Worm (Caenorhabditis elegans) whole organism, L1 larva: ENCODE results near the gene zipt-16.
A peak's percentile ranks its signal among the peaks of the same experiment; 100 is the strongest.

Source experiments
- C16A3.4 ChIP-seq: fragments of 150-350 bp; optimal IDR thresholded peaks from 2 replicates; lab custom pipeline; 2014; ENCODE audit warnings: missing biosample characterization, missing genetic modification characterization
- C34B4.2 ChIP-seq: sonication (generic microtip); optimal IDR thresholded peaks from 2 replicates; lab custom pipeline; 2017; ENCODE audit warnings: mild to moderate bottlenecking, missing genetic modification characterization, missing compliant biosample characterization
- aha-1 ChIP-seq: fragments of 150-350 bp; optimal IDR thresholded peaks from 2 replicates; lab custom pipeline; 2014; ENCODE audit warnings: missing biosample characterization, missing genetic modification characterization
- ama-1 ChIP-seq: fragments of 150-350 bp; optimal IDR thresholded peaks from 2 replicates; lab custom pipeline; 2014
- blmp-1 ChIP-seq: fragments of 150-350 bp; optimal IDR thresholded peaks from 2 replicates; lab custom pipeline; 2014; ENCODE audit warnings: missing biosample characterization, missing genetic modification characterization
- ceh-63 ChIP-seq: fragments of 200-800 bp; sonication (Bioruptor generic); optimal IDR thresholded peaks from 2 replicates; lab custom pipeline; 2018; ENCODE audit warnings: mild to moderate bottlenecking, missing genetic modification characterization, missing compliant biosample characterization
- ceh-8 ChIP-seq: fragments of 200-800 bp; sonication (Bioruptor generic); optimal IDR thresholded peaks from 2 replicates; lab custom pipeline; 2018; ENCODE audit warnings: mild to moderate bottlenecking, missing genetic modification characterization, moderate library complexity, missing compliant biosample characterization
- ceh-82 ChIP-seq, 3 experiments: fragments of 150-350 bp in 1 of 3; sonication (generic microtip) in 2 of 3; optimal IDR thresholded peaks; 2 replicates each; lab custom pipeline; 2014 to 2017; ENCODE audit warnings: missing biosample characterization in 3 of 3, missing genetic modification characterization in 3 of 3
- ceh-88 ChIP-seq: fragments of 200-800 bp; sonication (Bioruptor generic); IDR thresholded peaks from 2 replicates; pipeline ENCODE4 v1.3.6; 2022; ENCODE audit warnings: missing genetic modification characterization, missing compliant biosample characterization
- ces-1 ChIP-seq: fragments of 150-350 bp; optimal IDR thresholded peaks from 2 replicates; lab custom pipeline; 2014; ENCODE audit warnings: missing biosample characterization, missing genetic modification reagents, missing genetic modification characterization
- dpl-1 ChIP-seq, 3 experiments: fragments of 150-350 bp in 2 of 3; sonication (generic microtip) in 1 of 3; optimal IDR thresholded peaks; 2 replicates each; lab custom pipeline; 2014 to 2017; ENCODE audit warnings: missing biosample characterization in 3 of 3, missing genetic modification characterization in 3 of 3, missing genetic modification reagents in 3 of 3
- dsc-1 ChIP-seq: sonication (generic microtip); optimal IDR thresholded peaks from 2 replicates; lab custom pipeline; 2016; ENCODE audit warnings: mild to moderate bottlenecking, missing genetic modification characterization, missing compliant biosample characterization
- efl-3 ChIP-seq: fragments of 200-800 bp; sonication (Bioruptor generic); optimal IDR thresholded peaks from 2 replicates; lab custom pipeline; 2018; ENCODE audit warnings: mild to moderate bottlenecking, missing genetic modification characterization, missing compliant biosample characterization
- egl-13 ChIP-seq: sonication (generic microtip); optimal IDR thresholded peaks from 2 replicates; lab custom pipeline; 2016; ENCODE audit warnings: missing genotype, missing genetic modification reagents, missing genetic modification characterization, missing compliant biosample characterization
- fkh-10 ChIP-seq: sonication (generic microtip); optimal IDR thresholded peaks from 2 replicates; lab custom pipeline; 2017; ENCODE audit warnings: missing biosample characterization, missing genetic modification reagents, missing genetic modification characterization
- fkh-4 ChIP-seq: sonication (generic microtip); optimal IDR thresholded peaks from 2 replicates; lab custom pipeline; 2016; ENCODE audit warnings: missing compliant biosample characterization, missing genetic modification characterization, borderline replicate concordance
- fos-1 ChIP-seq: fragments of 150-350 bp; optimal IDR thresholded peaks from 2 replicates; lab custom pipeline; 2014; ENCODE audit warnings: missing biosample characterization, missing genetic modification characterization
- grh-1 ChIP-seq: fragments of 200-800 bp; sonication (Bioruptor generic); IDR thresholded peaks from 2 replicates; pipeline ENCODE4 v1.3.6; 2022; ENCODE audit warnings: missing genetic modification reagents, missing genetic modification characterization, missing compliant biosample characterization
- hlh-4 ChIP-seq: sonication (generic microtip); optimal IDR thresholded peaks from 2 replicates; lab custom pipeline; 2016; ENCODE audit warnings: mild to moderate bottlenecking, missing genetic modification characterization, missing compliant biosample characterization
- isw-1 ChIP-seq: fragments of 200-800 bp; sonication (Bioruptor generic); IDR thresholded peaks from 2 replicates; pipeline ENCODE4 v1.3.6; 2022; ENCODE audit warnings: missing genetic modification characterization, missing compliant biosample characterization
- lin-13 ChIP-seq: fragments of 150-350 bp; optimal IDR thresholded peaks from 2 replicates; lab custom pipeline; 2014; ENCODE audit warnings: missing biosample characterization, missing genetic modification reagents, missing genetic modification characterization
- lin-14 ChIP-seq: fragments of 200-800 bp; sonication (Bioruptor generic); optimal IDR thresholded peaks from 2 replicates; lab custom pipeline; 2018; ENCODE audit warnings: mild to moderate bottlenecking, missing genetic modification characterization, moderate library complexity, missing compliant biosample characterization
- lin-35 ChIP-seq, 2 experiments: fragments of 150-350 bp; optimal IDR thresholded peaks; 2 replicates each; lab custom pipeline; 2014; ENCODE audit warnings: missing biosample characterization in 2 of 2, missing genetic modification characterization in 2 of 2, missing genetic modification reagents in 2 of 2
- mab-9 ChIP-seq: fragments of 200-800 bp; sonication (Bioruptor generic); IDR thresholded peaks from 2 replicates; pipeline ENCODE4 v1.3.6; 2022; ENCODE audit warnings: missing genetic modification reagents, missing genetic modification characterization, missing compliant biosample characterization
- mep-1 ChIP-seq: fragments of 150-350 bp; optimal IDR thresholded peaks from 2 replicates; lab custom pipeline; 2014; ENCODE audit warnings: missing biosample characterization, missing genetic modification characterization
- nhr-237 ChIP-seq: fragments of 150-350 bp; optimal IDR thresholded peaks from 2 replicates; lab custom pipeline; 2014; ENCODE audit warnings: missing biosample characterization, missing genetic modification characterization
- nhr-28 ChIP-seq: fragments of 150-350 bp; optimal IDR thresholded peaks from 2 replicates; lab custom pipeline; 2014; ENCODE audit warnings: missing biosample characterization, missing genetic modification characterization
- nhr-47 ChIP-seq: sonication (generic microtip); optimal IDR thresholded peaks from 2 replicates; lab custom pipeline; 2016; ENCODE audit warnings: mild to moderate bottlenecking, missing genetic modification characterization, moderate library complexity, missing compliant biosample characterization
- nhr-71 ChIP-seq: sonication (generic microtip); optimal IDR thresholded peaks from 2 replicates; lab custom pipeline; 2016; ENCODE audit warnings: mild to moderate bottlenecking, missing genetic modification characterization, moderate library complexity, missing compliant biosample characterization
- pag-3 ChIP-seq: sonication (generic microtip); optimal IDR thresholded peaks from 2 replicates; lab custom pipeline; 2017; ENCODE audit warnings: missing genetic modification characterization, mild to moderate bottlenecking, missing compliant biosample characterization, antibody characterized with exemption, borderline replicate concordance; ENCODE audit not compliant: insufficient read depth
- snpc-4 ChIP-seq: fragments of 150-350 bp; optimal IDR thresholded peaks from 2 replicates; lab custom pipeline; 2014; ENCODE audit warnings: missing biosample characterization, missing genetic modification characterization
- sptf-1 ChIP-seq: fragments of 150-350 bp; optimal IDR thresholded peaks from 2 replicates; lab custom pipeline; 2014; ENCODE audit warnings: missing biosample characterization, missing genetic modification characterization
- swsn-7 ChIP-seq: sonication (generic microtip); optimal IDR thresholded peaks from 2 replicates; lab custom pipeline; 2016; ENCODE audit warnings: missing genetic modification characterization, missing compliant biosample characterization
- tbx-2 ChIP-seq: sonication (generic microtip); optimal IDR thresholded peaks from 2 replicates; lab custom pipeline; 2016; ENCODE audit warnings: missing genetic modification characterization, missing compliant biosample characterization
- unc-30 ChIP-seq: sonication (generic microtip); optimal IDR thresholded peaks from 2 replicates; lab custom pipeline; 2017; ENCODE audit warnings: missing biosample characterization, missing genetic modification characterization
- unc-62 ChIP-seq: fragments of 150-350 bp; optimal IDR thresholded peaks from 2 replicates; lab custom pipeline; 2014; ENCODE audit warnings: missing biosample characterization, missing genetic modification reagents, missing genetic modification characterization
- unc-86 ChIP-seq: sonication (generic microtip); optimal IDR thresholded peaks from 2 replicates; lab custom pipeline; 2016; ENCODE audit warnings: missing genetic modification characterization, missing compliant biosample characterization
- unc-98 ChIP-seq: fragments of 200-800 bp; sonication (Bioruptor generic); IDR thresholded peaks from 2 replicates; pipeline ENCODE4 v1.3.6; 2022; ENCODE audit warnings: missing genetic modification characterization, missing compliant biosample characterization
- xbp-1 ChIP-seq: sonication (generic microtip); optimal IDR thresholded peaks from 2 replicates; lab custom pipeline; 2016; ENCODE audit warnings: missing genetic modification characterization, missing compliant biosample characterization
- ztf-11 ChIP-seq, 2 experiments: sonication (generic microtip); optimal IDR thresholded peaks; 2 replicates each; lab custom pipeline; 2016 to 2017; ENCODE audit warnings: missing genetic modification characterization in 2 of 2, missing biosample characterization in 1 of 2, missing compliant biosample characterization in 1 of 2

zipt-16 gene

ce11 chrV:11443503-11443902 lies 19.3 kb upstream of the zipt-16 start, which contains the start of gene F57B7.2:
Gene F57B7.2, minus strand, starts transcription at chrV:11443603.
- TF ChIP-seq fos-1 (tag; lab: Kevin White, UChicago) (no peak), dpl-1 (GFP tag; optimal IDR thresholded peaks at IDR 0.05; lab: Kevin White, UChicago) (no peak), C34B4.2 (tag; lab: Kevin White, UChicago) (no peak), lin-14 (GFP tag; lab: Kevin White, UChicago) (peak; percentile 38), sptf-1 (tag; lab: Kevin White, UChicago) (no peak), fkh-10 (GFP tag; lab: Kevin White, UChicago) (no peak), unc-86 (tag; lab: Kevin White, UChicago) (no peak)

- TF ChIP-seq egl-13 (tag; lab: Kevin White, UChicago): no peak
- TF ChIP-seq unc-30 (tag; lab: Kevin White, UChicago): no peak
- no peak for TF ChIP-seq mab-9 (GFP tag; lab: Robert Waterston, UW)
- no peak for TF ChIP-seq ceh-63 (GFP tag; lab: Kevin White, UChicago)
- TF ChIP-seq nhr-28 (tag; lab: Kevin White, UChicago): no peak
- TF ChIP-seq ceh-88 (GFP tag; lab: Robert Waterston, UW): no peak
- TF ChIP-seq ceh-8 (GFP tag; lab: Kevin White, UChicago): no peak
- no peak for TF ChIP-seq fkh-4 (tag; lab: Kevin White, UChicago)
- no peak for TF ChIP-seq lin-13 (GFP tag; lab: Kevin White, UChicago)
- no peak for TF ChIP-seq ztf-11 (tag; optimal IDR thresholded peaks at IDR 0.05; lab: Kevin White, UChicago)
- TF ChIP-seq hlh-4: no peak
- TF ChIP-seq C16A3.4 (tag; lab: Kevin White, UChicago): no peak
- TF ChIP-seq ces-1 (GFP tag; lab: Kevin White, UChicago): no peak
- TF ChIP-seq xbp-1 (tag; lab: Kevin White, UChicago): no peak
- TF ChIP-seq blmp-1 (tag; lab: Kevin White, UChicago): no peak
- TF ChIP-seq dpl-1 (GFP tag; optimal IDR thresholded peaks at IDR 0.05; lab: Kevin White, UChicago): no peak
- peak; percentile 0 for TF ChIP-seq nhr-47
- no peak for TF ChIP-seq grh-1 (GFP tag; lab: Robert Waterston, UW)
- TF ChIP-seq C34B4.2 (tag; lab: Kevin White, UChicago): no peak
- no peak for TF ChIP-seq nhr-237 (tag; lab: Kevin White, UChicago)
- no peak for TF ChIP-seq ceh-82 (tag; optimal IDR thresholded peaks at IDR 0.05; lab: Kevin White, UChicago)
- no peak for TF ChIP-seq unc-98 (GFP tag; lab: Robert Waterston, UW)
- TF ChIP-seq tbx-2 (tag; lab: Kevin White, UChicago): peak; percentile 16
- TF ChIP-seq fkh-10 (GFP tag; lab: Kevin White, UChicago): no peak
- peak; percentile 26 for TF ChIP-seq nhr-71
- no peak for TF ChIP-seq unc-62 (GFP tag; lab: Kevin White, UChicago)
- TF ChIP-seq mep-1: no peak
- TF ChIP-seq lin-35 (GFP tag; optimal IDR thresholded peaks at IDR 0.05; lab: Kevin White, UChicago): peak in 1 of 2 experiments; percentile 6
- TF ChIP-seq unc-86 (tag; lab: Kevin White, UChicago): peak; percentile 7
- no peak for TF ChIP-seq aha-1 (tag; lab: Kevin White, UChicago)
- TF ChIP-seq efl-3: no peak
- TF ChIP-seq lin-14 (GFP tag; lab: Kevin White, UChicago): peak; percentile 80
- TF ChIP-seq snpc-4 (tag; lab: Kevin White, UChicago): no peak
- no peak for TF ChIP-seq isw-1 (GFP tag; lab: Robert Waterston, UW)
- no peak for TF ChIP-seq swsn-7
These were observed 17.4 kb upstream of the zipt-16 start for ce11 chrV:11445375-11445774.

ce11 chrV:11446297-11446696 lies 16.5 kb upstream of the zipt-16 start, which contains the start of gene mig-17:
Gene mig-17, plus strand, starts transcription at chrV:11446685.
- TF ChIP-seq lin-14 (GFP tag; lab: Kevin White, UChicago): peak; percentile 60
- peak; percentile 42 for TF ChIP-seq dsc-1 (tag; lab: Kevin White, UChicago)
- TF ChIP-seq ama-1 (lab: Kevin White, UChicago): no peak
- no peak for TF ChIP-seq unc-98 (GFP tag; lab: Robert Waterston, UW)
- peak; percentile 72 for TF ChIP-seq pag-3 (tag; lab: Kevin White, UChicago)
